Worm (Caenorhabditis elegans) whole organism, late embryonic: ENCODE measurements around the gene egl-9.

Source experiments
- C38D4.7 ChIP-seq: fragments of 200-800 bp; sonication (Bioruptor generic); optimal IDR thresholded peaks from 2 replicates; lab custom pipeline; 2018; ENCODE audit warnings: mild to moderate bottlenecking, missing genetic modification characterization, moderate library complexity, missing compliant biosample characterization
- K02D7.2 ChIP-seq: sonication (generic microtip); optimal IDR thresholded peaks from 2 replicates; lab custom pipeline; 2017; ENCODE audit warnings: mild to moderate bottlenecking, missing genetic modification characterization, missing compliant biosample characterization
- ahr-1 ChIP-seq: sonication (generic microtip); optimal IDR thresholded peaks from 2 replicates; lab custom pipeline; 2016; ENCODE audit warnings: missing genetic modification characterization, missing compliant biosample characterization
- ceh-30 ChIP-seq: fragments of 150-350 bp; optimal IDR thresholded peaks from 2 replicates; lab custom pipeline; 2014; ENCODE audit warnings: missing biosample characterization, missing genetic modification characterization
- dve-1 ChIP-seq: sonication (generic microtip); optimal IDR thresholded peaks from 2 replicates; lab custom pipeline; 2017; ENCODE audit warnings: antibody characterized with exemption, mild to moderate bottlenecking, missing genetic modification characterization, missing compliant biosample characterization
- fkh-10 ChIP-seq: fragments of 150-350 bp; optimal IDR thresholded peaks from 2 replicates; lab custom pipeline; 2014; ENCODE audit warnings: missing biosample characterization, missing genetic modification reagents, missing genetic modification characterization
- gmeb-2 ChIP-seq: sonication (generic microtip); optimal IDR thresholded peaks from 2 replicates; lab custom pipeline; 2016; ENCODE audit warnings: missing genetic modification characterization, inconsistent platforms, missing compliant biosample characterization
- hlh-15 ChIP-seq: sonication (generic microtip); optimal IDR thresholded peaks from 2 replicates; lab custom pipeline; 2016; ENCODE audit warnings: missing genetic modification characterization, missing compliant biosample characterization
- hlh-8 ChIP-seq: sonication (generic microtip); optimal IDR thresholded peaks from 2 replicates; lab custom pipeline; 2016; ENCODE audit warnings: missing genotype, missing genetic modification characterization, missing compliant biosample characterization
- nhr-11 ChIP-seq: fragments of 150-350 bp; optimal IDR thresholded peaks from 2 replicates; lab custom pipeline; 2014; ENCODE audit warnings: missing biosample characterization, missing genetic modification characterization
- sdc-2 ChIP-seq: sonication (generic microtip); optimal IDR thresholded peaks from 2 replicates; lab custom pipeline; 2016; ENCODE audit warnings: missing genotype, missing genetic modification characterization, missing compliant biosample characterization
- unc-55 ChIP-seq: sonication (generic microtip); optimal IDR thresholded peaks from 2 replicates; lab custom pipeline; 2017; ENCODE audit warnings: missing biosample characterization, missing genetic modification reagents, missing genetic modification characterization

DNA sequence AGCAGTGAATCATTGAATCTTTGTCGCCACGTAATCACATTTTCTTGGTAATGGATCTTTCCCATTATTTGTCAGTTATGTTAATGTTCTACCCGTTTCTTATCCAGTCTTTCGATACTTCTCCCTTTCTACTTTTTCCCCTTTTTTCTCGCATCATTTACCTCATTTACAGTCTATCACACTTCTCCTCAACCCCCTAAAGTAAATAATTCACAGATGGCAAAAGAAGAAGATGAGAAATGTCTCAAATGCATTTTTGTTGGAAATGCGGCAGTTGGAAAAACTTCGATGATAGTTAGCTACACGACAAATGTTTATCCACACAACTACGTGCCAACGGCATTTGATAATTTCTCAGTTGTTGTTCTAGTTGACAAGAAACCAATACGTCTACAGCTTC, 6.3 kb upstream of the egl-9 start, which contains the start of gene chw-1:
- TF ChIP-seq fkh-10 (no peak), nhr-11 (tag; lab: Kevin White, UChicago) (no peak), dve-1 (tag; lab: Kevin White, UChicago) (no peak), unc-55 (GFP tag; lab: Kevin White, UChicago) (no peak), sdc-2 (tag; lab: Kevin White, UChicago) (no peak), hlh-8 (no peak), hlh-15 (tag; lab: Kevin White, UChicago) (no peak), C38D4.7 (GFP tag; lab: Kevin White, UChicago) (no peak), ceh-30 (tag; lab: Kevin White, UChicago) (no peak), K02D7.2 (no peak), ahr-1 (tag; lab: Kevin White, UChicago) (no peak), gmeb-2 (tag; lab: Kevin White, UChicago) (no peak)
